Fruit fly (Drosophila melanogaster): Measurements from ENCODE around the gene CG31769.
A peak's percentile ranks its signal among the peaks of the same experiment; 100 is the strongest.

The CG31769 gene

DNA sequence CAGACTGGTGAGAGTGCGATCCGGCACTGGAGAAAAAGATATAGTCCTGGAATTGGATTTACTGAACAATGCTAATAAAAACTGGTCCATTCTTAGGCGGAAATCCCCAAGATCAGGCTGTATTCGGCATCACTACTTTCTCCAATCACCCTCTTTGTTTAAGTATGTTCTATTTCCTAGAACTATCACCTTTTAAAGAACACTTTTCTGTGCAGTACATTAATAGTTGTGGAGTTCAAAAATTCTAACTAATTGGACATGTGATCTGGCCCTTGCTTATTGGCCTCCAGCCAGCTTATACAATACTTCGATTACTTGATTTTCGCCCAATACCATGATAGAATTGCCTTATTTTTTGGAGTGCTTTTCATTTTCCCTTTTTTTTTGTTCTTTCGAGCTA is 13.1 kb upstream of the CG31769 start:
- TF ChIP-seq pdm3 (GFP tag; optimal IDR thresholded peaks at IDR 0.05): peak; percentile 2
- TF ChIP-seq svp (GFP tag): peak; percentile 49
- no peak for TF ChIP-seq topi (GFP tag; optimal IDR thresholded peaks at IDR 0.05)
- no peak for TF ChIP-seq Ets21C (GFP tag; optimal IDR thresholded peaks at IDR 0.05)
- peak; percentile 1 for TF ChIP-seq Eip78C (GFP tag)
- no peak for TF ChIP-seq CG11902 (GFP tag; optimal IDR thresholded peaks at IDR 0.05)
- TF ChIP-seq OdsH (GFP tag; optimal IDR thresholded peaks at IDR 0.05): no peak

DNA sequence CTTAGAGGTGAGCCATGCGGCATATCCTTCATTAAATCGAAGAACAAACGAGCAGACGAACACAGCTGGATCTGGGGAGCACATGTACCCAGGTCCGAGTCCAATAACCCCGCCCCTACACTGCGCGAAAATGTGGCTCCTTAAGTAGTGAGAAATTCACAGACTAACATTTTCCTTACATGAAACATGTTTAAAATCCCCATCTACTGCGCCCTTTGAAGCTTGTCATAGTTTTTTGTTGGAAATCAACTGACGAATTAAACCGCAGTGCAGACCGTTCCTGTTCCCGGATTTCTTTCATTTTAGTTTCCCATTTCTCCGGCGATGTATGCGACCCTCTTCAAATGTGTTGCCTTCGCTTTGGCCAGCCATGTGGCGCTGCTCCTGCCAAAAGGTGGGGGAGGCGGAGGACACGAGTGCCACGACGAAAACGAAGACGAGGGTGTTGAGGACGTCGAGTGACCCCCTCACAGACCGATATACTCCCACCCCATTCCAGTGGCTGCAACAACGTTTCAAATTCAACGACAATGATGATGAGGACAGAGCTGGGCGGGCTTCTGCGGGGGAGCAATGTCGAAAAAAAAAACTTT is 12.3 kb upstream of the CG31769 start:
- TF ChIP-seq dac (GFP tag; optimal IDR thresholded peaks at IDR 0.05) (no peak), salr (GFP tag; optimal IDR thresholded peaks at IDR 0.05) (no peak), eg (GFP tag; IDR thresholded peaks at IDR 0.05) (no peak), CG6854 (GFP tag; optimal IDR thresholded peaks at IDR 0.05) (no peak), CG11762 (GFP tag; optimal IDR thresholded peaks at IDR 0.05; ENCODE audit: insufficient read depth) (no peak), Sox102F (GFP tag; optimal IDR thresholded peaks at IDR 0.05) (no peak), CG10631 (GFP tag; optimal IDR thresholded peaks at IDR 0.05) (no peak), CG31627 (GFP tag; optimal IDR thresholded peaks at IDR 0.05) (no peak), lz (GFP tag; optimal IDR thresholded peaks at IDR 0.05) (no peak), Hr4 (GFP tag; optimal IDR thresholded peaks at IDR 0.05) (no peak), cyc (GFP tag; optimal IDR thresholded peaks at IDR 0.05) (peak; percentile 4), fd85E (GFP tag; optimal IDR thresholded peaks at IDR 0.05) (no peak), ss (GFP tag; optimal IDR thresholded peaks at IDR 0.05) (no peak), CG16779 (tag; optimal IDR thresholded peaks at IDR 0.05) (no peak), CG32006 (GFP tag; optimal IDR thresholded peaks at IDR 0.05) (peak; percentile 5), spab (GFP tag; optimal IDR thresholded peaks at IDR 0.05) (peak; percentile 22), Met (GFP tag; optimal IDR thresholded peaks at IDR 0.05) (peak; percentile 7), CG10669 (GFP tag; optimal IDR thresholded peaks at IDR 0.05) (no peak), CG11294 (GFP tag; IDR thresholded peaks at IDR 0.05) (no peak), Blimp-1 (GFP tag; optimal IDR thresholded peaks at IDR 0.05) (no peak), vri (GFP tag; optimal IDR thresholded peaks at IDR 0.05) (no peak), net (GFP tag; optimal IDR thresholded peaks at IDR 0.05) (no peak), CG3919 (GFP tag; optimal IDR thresholded peaks at IDR 0.05) (no peak), Eip78C (GFP tag) (peak; percentile 12), acj6 (GFP tag; optimal IDR thresholded peaks at IDR 0.05) (no peak), Hr38 (GFP tag; optimal IDR thresholded peaks at IDR 0.05) (no peak), fd59A (GFP tag; optimal IDR thresholded peaks at IDR 0.05) (no peak), CG1621 (tag; optimal IDR thresholded peaks at IDR 0.05) (no peak), dsx (GFP tag; optimal IDR thresholded peaks at IDR 0.05; ENCODE audit: poor library complexity, severe bottlenecking) (no peak), svp (GFP tag) (peak; percentile 49), achi (GFP tag; optimal IDR thresholded peaks at IDR 0.05) (no peak), CG6163 (GFP tag; IDR thresholded peaks at IDR 0.05) (no peak; the same call in 2 of the 3 replicates), Lpt (GFP tag; optimal IDR thresholded peaks at IDR 0.05) (no peak), Hr39 (GFP tag; optimal IDR thresholded peaks at IDR 0.05) (peak; percentile 3), CG6792 (GFP tag; optimal IDR thresholded peaks at IDR 0.05) (no peak), CG15336 (GFP tag; IDR thresholded peaks at IDR 0.05) (no peak), Smox (GFP tag; optimal IDR thresholded peaks at IDR 0.05) (no peak), OdsH (GFP tag; optimal IDR thresholded peaks at IDR 0.05) (no peak), CG11902 (GFP tag; optimal IDR thresholded peaks at IDR 0.05) (no peak), Ets96B (tag; optimal IDR thresholded peaks at IDR 0.05) (no peak), CG4318 (GFP tag; optimal IDR thresholded peaks at IDR 0.05) (no peak), CG6276 (GFP tag; optimal IDR thresholded peaks at IDR 0.05) (no peak), Sox14 (GFP tag; optimal IDR thresholded peaks at IDR 0.05) (no peak), CG7368 (GFP tag; optimal IDR thresholded peaks at IDR 0.05) (no peak), CG34406 (GFP tag; optimal IDR thresholded peaks at IDR 0.05) (no peak), Eip75B (GFP tag; optimal IDR thresholded peaks at IDR 0.05) (no peak), esn (GFP tag; optimal IDR thresholded peaks at IDR 0.05) (no peak)
